Fruit fly (Drosophila melanogaster) whole organism, prepupa: Measurements from ENCODE around the gene CG42591.

Experiments
- Blimp-1 ChIP-seq: fragments of 200-800 bp; sonication (Bioruptor generic); optimal IDR thresholded peaks from 3 replicates; lab custom pipeline; 2017; ENCODE audit warnings: missing biosample characterization, missing genetic modification characterization, mild to moderate bottlenecking, moderate library complexity, missing genetic modification reagents
- CG10631 ChIP-seq: fragments of 200-800 bp; sonication (Bioruptor generic); optimal IDR thresholded peaks from 2 replicates; lab custom pipeline; 2016; ENCODE audit warnings: missing biosample characterization, missing genetic modification characterization
- CG11762 ChIP-seq: fragments of 200-800 bp; sonication (Bioruptor generic); optimal IDR thresholded peaks from 3 replicates; lab custom pipeline; 2016; ENCODE audit warnings: missing biosample characterization, missing genetic modification characterization; ENCODE audit not compliant: insufficient read depth
- CG11902 ChIP-seq: fragments of 200-800 bp; sonication (Bioruptor generic); optimal IDR thresholded peaks from 3 replicates; lab custom pipeline; 2016; ENCODE audit warnings: missing biosample characterization, missing genetic modification characterization
- CG15336 ChIP-seq: fragments of 200-800 bp; sonication (Bioruptor generic); IDR thresholded peaks from 2 replicates; pipeline ENCODE4 v1.3.6; 2022; ENCODE audit warnings: missing biosample characterization, missing genetic modification characterization
- CG1621 ChIP-seq: fragments of 200-800 bp; sonication (Bioruptor generic); optimal IDR thresholded peaks from 3 replicates; lab custom pipeline; 2018; ENCODE audit warnings: missing biosample characterization, mild to moderate bottlenecking, missing genetic modification characterization
- CG16779 ChIP-seq: fragments of 200-800 bp; sonication (Bioruptor generic); optimal IDR thresholded peaks from 3 replicates; lab custom pipeline; 2017; ENCODE audit warnings: missing biosample characterization, mild to moderate bottlenecking, missing genetic modification characterization
- CG3032 ChIP-seq: fragments of 200-800 bp; optimal IDR thresholded peaks from 2 replicates; lab custom pipeline; 2019; ENCODE audit warnings: missing biosample characterization, mild to moderate bottlenecking, missing genetic modification characterization, moderate library complexity
- CG32006 ChIP-seq: fragments of 200-800 bp; sonication (Bioruptor generic); optimal IDR thresholded peaks from 3 replicates; lab custom pipeline; 2017; ENCODE audit warnings: missing biosample characterization, mild to moderate bottlenecking, missing genetic modification characterization
- CG34406 ChIP-seq: fragments of 200-800 bp; sonication (Bioruptor generic); optimal IDR thresholded peaks from 3 replicates; lab custom pipeline; 2016; ENCODE audit warnings: missing biosample characterization, missing genetic modification characterization
- CG3919 ChIP-seq: fragments of 200-800 bp; sonication (Bioruptor generic); optimal IDR thresholded peaks from 3 replicates; lab custom pipeline; 2016; ENCODE audit warnings: missing biosample characterization, missing genetic modification characterization
- CG4318 ChIP-seq: fragments of 200-800 bp; sonication (Bioruptor generic); optimal IDR thresholded peaks from 3 replicates; lab custom pipeline; 2017; ENCODE audit warnings: missing biosample characterization, mild to moderate bottlenecking, missing genetic modification characterization
- CG6163 ChIP-seq: fragments of 200-800 bp; sonication (Bioruptor generic); IDR thresholded peaks from 3 replicates; pipeline ENCODE4 v1.3.6; 2022; ENCODE audit warnings: missing biosample characterization, missing genetic modification characterization
- CG6276 ChIP-seq: fragments of 200-800 bp; sonication (Bioruptor generic); optimal IDR thresholded peaks from 2 replicates; lab custom pipeline; 2017; ENCODE audit warnings: missing biosample characterization, mild to moderate bottlenecking, missing genetic modification characterization
- CG6792 ChIP-seq: fragments of 200-800 bp; sonication (Bioruptor generic); optimal IDR thresholded peaks from 3 replicates; lab custom pipeline; 2016; ENCODE audit warnings: missing biosample characterization, missing genetic modification characterization
- CG6808 ChIP-seq: fragments of 200-800 bp; sonication (Bioruptor generic); optimal IDR thresholded peaks from 3 replicates; lab custom pipeline; 2017; ENCODE audit warnings: missing biosample characterization, missing genetic modification characterization, mild to moderate bottlenecking, moderate library complexity, missing genetic modification reagents
- CG6854 ChIP-seq: fragments of 200-800 bp; sonication (Bioruptor generic); optimal IDR thresholded peaks from 2 replicates; lab custom pipeline; 2017; ENCODE audit warnings: missing biosample characterization, mild to moderate bottlenecking, missing genetic modification characterization
- CG7368 ChIP-seq: fragments of 200-800 bp; sonication (Bioruptor generic); optimal IDR thresholded peaks from 3 replicates; lab custom pipeline; 2016; ENCODE audit warnings: missing biosample characterization, missing genetic modification characterization
- CG8119 ChIP-seq: fragments of 200-800 bp; sonication (Bioruptor generic); IDR thresholded peaks from 3 replicates; pipeline ENCODE4 v1.3.6; 2022; ENCODE audit warnings: missing biosample characterization, missing genetic modification characterization
- CG8319 ChIP-seq: fragments of 200-800 bp; sonication (Bioruptor generic); optimal IDR thresholded peaks from 3 replicates; lab custom pipeline; 2016; ENCODE audit warnings: missing biosample characterization, missing genetic modification characterization
- CG8632 ChIP-seq: fragments of 200-800 bp; sonication (Bioruptor generic); optimal IDR thresholded peaks from 3 replicates; lab custom pipeline; 2016; ENCODE audit warnings: missing biosample characterization, missing genetic modification characterization
- Eip75B ChIP-seq: fragments of 200-800 bp; sonication (Bioruptor generic); optimal IDR thresholded peaks from 3 replicates; lab custom pipeline; 2016; ENCODE audit warnings: missing biosample characterization, missing genetic modification characterization
- Eip78C ChIP-seq: fragments of 200-800 bp; sonication (Bioruptor generic); peaks from one replicate; lab custom pipeline; 2016; ENCODE audit warnings: missing biosample characterization, missing genetic modification characterization
- Eip93F ChIP-seq: fragments of 200-800 bp; sonication (Bioruptor generic); optimal IDR thresholded peaks from 2 replicates; lab custom pipeline; 2016; ENCODE audit warnings: missing biosample characterization, mild to moderate bottlenecking, missing genetic modification characterization
- Ets96B ChIP-seq: fragments of 200-800 bp; optimal IDR thresholded peaks from 2 replicates; lab custom pipeline; 2019; ENCODE audit warnings: missing biosample characterization, mild to moderate bottlenecking, missing genetic modification characterization, moderate library complexity
- Gug ChIP-seq: fragments of 200-800 bp; sonication (Bioruptor generic); IDR thresholded peaks from 2 replicates; pipeline ENCODE4 v1.3.6; 2022; ENCODE audit warnings: missing biosample characterization, missing genetic modification characterization
- Hr39 ChIP-seq: fragments of 200-800 bp; sonication (Bioruptor generic); optimal IDR thresholded peaks from 2 replicates; lab custom pipeline; 2016; ENCODE audit warnings: missing biosample characterization, missing genetic modification characterization
- Hr4 ChIP-seq: fragments of 200-800 bp; sonication (Bioruptor generic); optimal IDR thresholded peaks from 3 replicates; lab custom pipeline; 2016; ENCODE audit warnings: missing biosample characterization, missing genetic modification characterization
- Met ChIP-seq: fragments of 200-800 bp; sonication (Bioruptor generic); optimal IDR thresholded peaks from 3 replicates; lab custom pipeline; 2016; ENCODE audit warnings: missing biosample characterization, missing genetic modification characterization
- OdsH ChIP-seq: fragments of 200-800 bp; sonication (Bioruptor generic); optimal IDR thresholded peaks from 3 replicates; lab custom pipeline; 2016; ENCODE audit warnings: missing biosample characterization, missing genetic modification characterization
- Sox102F ChIP-seq: fragments of 200-800 bp; sonication (Bioruptor generic); optimal IDR thresholded peaks from 2 replicates; lab custom pipeline; 2016; ENCODE audit warnings: missing biosample characterization, mild to moderate bottlenecking, missing genetic modification characterization
- Sox15 ChIP-seq: fragments of 200-800 bp; sonication (Bioruptor generic); optimal IDR thresholded peaks from 3 replicates; lab custom pipeline; 2016; ENCODE audit warnings: missing biosample characterization, missing genetic modification characterization
- achi ChIP-seq: fragments of 200-800 bp; sonication (Bioruptor generic); optimal IDR thresholded peaks from 3 replicates; lab custom pipeline; 2016; ENCODE audit warnings: missing biosample characterization, missing genetic modification characterization
- acj6 ChIP-seq: fragments of 200-800 bp; sonication (Bioruptor generic); optimal IDR thresholded peaks from 3 replicates; lab custom pipeline; 2016; ENCODE audit warnings: missing biosample characterization, missing genetic modification characterization
- cyc ChIP-seq: fragments of 200-800 bp; sonication (Bioruptor generic); optimal IDR thresholded peaks from 3 replicates; lab custom pipeline; 2016; ENCODE audit warnings: missing biosample characterization, missing genetic modification characterization
- dac ChIP-seq: fragments of 200-800 bp; sonication (Bioruptor generic); optimal IDR thresholded peaks from 2 replicates; lab custom pipeline; 2017; ENCODE audit warnings: missing biosample characterization, mild to moderate bottlenecking, missing genetic modification characterization
- dsx ChIP-seq: fragments of 200-800 bp; optimal IDR thresholded peaks from 3 replicates; lab custom pipeline; 2019; ENCODE audit warnings: missing biosample characterization, mild to moderate bottlenecking, missing genetic modification characterization, moderate library complexity; ENCODE audit not compliant: poor library complexity, severe bottlenecking
- eg ChIP-seq: fragments of 200-800 bp; sonication (Bioruptor generic); IDR thresholded peaks from 3 replicates; pipeline ENCODE4 v1.3.6; 2022; ENCODE audit warnings: missing biosample characterization, missing genetic modification characterization
- esn ChIP-seq: fragments of 200-800 bp; sonication (Bioruptor generic); optimal IDR thresholded peaks from 2 replicates; lab custom pipeline; 2016; ENCODE audit warnings: missing biosample characterization, mild to moderate bottlenecking, missing genetic modification characterization, moderate library complexity
- fd59A ChIP-seq: fragments of 200-800 bp; sonication (Bioruptor generic); optimal IDR thresholded peaks from 2 replicates; lab custom pipeline; 2017; ENCODE audit warnings: missing biosample characterization, mild to moderate bottlenecking, missing genetic modification characterization, missing genetic modification reagents
- fkh ChIP-seq: fragments of 200-800 bp; sonication (Bioruptor generic); optimal IDR thresholded peaks from 3 replicates; lab custom pipeline; 2017; ENCODE audit warnings: missing biosample characterization, mild to moderate bottlenecking, missing genetic modification characterization, moderate library complexity
- lz ChIP-seq: fragments of 200-800 bp; sonication (Bioruptor generic); optimal IDR thresholded peaks from 3 replicates; lab custom pipeline; 2016; ENCODE audit warnings: missing biosample characterization, missing genetic modification characterization
- net ChIP-seq: fragments of 200-800 bp; sonication (Bioruptor generic); optimal IDR thresholded peaks from 3 replicates; lab custom pipeline; 2016; ENCODE audit warnings: missing biosample characterization, missing genetic modification characterization
- pdm3 ChIP-seq: fragments of 200-800 bp; sonication (Bioruptor generic); optimal IDR thresholded peaks from 3 replicates; lab custom pipeline; 2016; ENCODE audit warnings: missing biosample characterization, missing genetic modification characterization
- salr ChIP-seq, 2 experiments: fragments of 200-800 bp; sonication (Bioruptor generic); optimal IDR thresholded peaks; 3 replicates each; lab custom pipeline; 2016 to 2018; ENCODE audit warnings: missing biosample characterization in 2 of 2, missing genetic modification characterization in 2 of 2, mild to moderate bottlenecking in 1 of 2
- spab ChIP-seq: fragments of 200-800 bp; sonication (Bioruptor generic); optimal IDR thresholded peaks from 2 replicates; lab custom pipeline; 2017; ENCODE audit warnings: missing biosample characterization, mild to moderate bottlenecking, missing genetic modification characterization, missing genetic modification reagents
- ss ChIP-seq, 2 experiments: fragments of 200-800 bp; sonication (Bioruptor generic); optimal IDR thresholded peaks; 2 replicates in 1 of 2; 3 replicates in 1 of 2; lab custom pipeline; 2017 to 2018; ENCODE audit warnings: mild to moderate bottlenecking in 2 of 2, missing biosample characterization in 2 of 2, missing genetic modification characterization in 2 of 2, moderate library complexity in 1 of 2
- svp ChIP-seq: fragments of 200-800 bp; sonication (Bioruptor generic); peaks from one replicate; lab custom pipeline; 2016; ENCODE audit warnings: missing biosample characterization, missing genetic modification characterization
- topi ChIP-seq: fragments of 200-800 bp; sonication (Bioruptor generic); optimal IDR thresholded peaks from 3 replicates; lab custom pipeline; 2016; ENCODE audit warnings: missing biosample characterization, missing genetic modification characterization
- vri ChIP-seq: fragments of 200-800 bp; sonication (Bioruptor generic); optimal IDR thresholded peaks from 3 replicates; lab custom pipeline; 2016; ENCODE audit warnings: missing biosample characterization, mild to moderate bottlenecking, missing genetic modification characterization

The CG42591 gene

dm6 chr3L:8097101-8097500 is 27.3 kb upstream of the CG42591 start:
- TF ChIP-seq salr (GFP tag; optimal IDR thresholded peaks at IDR 0.05; lab: Kevin White, UChicago) = no peak
- TF ChIP-seq vri (GFP tag; lab: Kevin White, UChicago) = peak; percentile 30

- TF ChIP-seq svp (GFP tag; lab: Kevin White, UChicago) = peak; percentile 89
- peak; percentile 86 for TF ChIP-seq CG11762 (GFP tag; lab: Kevin White, UChicago)
- peak; percentile 45 for TF ChIP-seq CG6854 (GFP tag; lab: Kevin White, UChicago)
- peak; percentile 78 for TF ChIP-seq CG8319 (GFP tag; lab: Kevin White, UChicago)
- TF ChIP-seq dsx (GFP tag; lab: Kevin White, UChicago) = peak; percentile 78
- peak; percentile 51 for TF ChIP-seq fkh
- TF ChIP-seq OdsH (GFP tag; lab: Kevin White, UChicago) = peak; percentile 96
- peak; percentile 96 for TF ChIP-seq Hr4 (GFP tag; lab: Kevin White, UChicago)
- TF ChIP-seq net (GFP tag; lab: Kevin White, UChicago) = peak; percentile 96
- TF ChIP-seq CG11902 (GFP tag; lab: Kevin White, UChicago) = peak; percentile 87
- TF ChIP-seq CG6792 = peak; percentile 92
- TF ChIP-seq Ets96B (tag; lab: Kevin White, UChicago) = peak; percentile 90
- peak; percentile 83 for TF ChIP-seq cyc (GFP tag; lab: Kevin White, UChicago)
- TF ChIP-seq Eip93F (GFP tag; lab: Kevin White, UChicago) = peak; percentile 74
- TF ChIP-seq achi (GFP tag; lab: Kevin White, UChicago) = peak; percentile 94
- TF ChIP-seq CG3919 = peak; percentile 86
- TF ChIP-seq lz = peak; percentile 82
- peak; percentile 95 for TF ChIP-seq acj6 (GFP tag; lab: Kevin White, UChicago)
- TF ChIP-seq ss (GFP tag; optimal IDR thresholded peaks at IDR 0.05; lab: Kevin White, UChicago) = peak; percentile 82 to 86
- TF ChIP-seq dac (GFP tag; lab: Kevin White, UChicago) = peak; percentile 91
- peak; percentile 92 for TF ChIP-seq CG16779 (tag; lab: Kevin White, UChicago)
- peak; percentile 90 for TF ChIP-seq Sox15 (GFP tag; lab: Kevin White, UChicago)
- TF ChIP-seq Sox102F (GFP tag; lab: Kevin White, UChicago) = peak; percentile 81
- TF ChIP-seq CG8632 (GFP tag; lab: Kevin White, UChicago) = peak; percentile 93
- peak; percentile 90 for TF ChIP-seq CG7368 (GFP tag; lab: Kevin White, UChicago)
- TF ChIP-seq esn (GFP tag; lab: Kevin White, UChicago) = peak; percentile 91
- TF ChIP-seq pdm3 (GFP tag; lab: Kevin White, UChicago) = peak; percentile 93
- TF ChIP-seq CG34406 (GFP tag; lab: Kevin White, UChicago) = peak; percentile 94
- TF ChIP-seq Eip78C (GFP tag; lab: Kevin White, UChicago) = peak; percentile 97
- TF ChIP-seq Gug (GFP tag; lab: Robert Waterston, UW) = peak; percentile 95
- TF ChIP-seq CG6276 = peak; percentile 97
- TF ChIP-seq CG4318 = peak; percentile 94
- TF ChIP-seq topi (GFP tag; lab: Kevin White, UChicago) = peak; percentile 82
- TF ChIP-seq Eip75B = peak; percentile 85
- peak; percentile 96 for TF ChIP-seq CG10631 (GFP tag; lab: Kevin White, UChicago)
- TF ChIP-seq spab (GFP tag; lab: Kevin White, UChicago) = peak; percentile 81
- TF ChIP-seq CG6163 (GFP tag; lab: Robert Waterston, UW) = peak; percentile 92
- peak; percentile 74 for TF ChIP-seq fd59A (GFP tag; lab: Kevin White, UChicago)
- TF ChIP-seq Blimp-1 = no peak
- TF ChIP-seq CG3032 = peak; percentile 84
- peak; percentile 76 for TF ChIP-seq CG1621 (tag; lab: Kevin White, UChicago)
- TF ChIP-seq CG6808 (GFP tag; lab: Kevin White, UChicago) = peak; percentile 78
- TF ChIP-seq CG15336 (GFP tag; lab: Robert Waterston, UW) = peak; percentile 97
- peak; percentile 99 for TF ChIP-seq CG32006
- TF ChIP-seq Met (GFP tag; lab: Kevin White, UChicago) = peak; percentile 83
- TF ChIP-seq Hr39 (GFP tag; lab: Kevin White, UChicago) = no peak
- peak; percentile 98 for TF ChIP-seq CG8119 (GFP tag; lab: Robert Waterston, UW)
- peak; percentile 95 for TF ChIP-seq eg (GFP tag; lab: Robert Waterston, UW)
These were observed 26.4 kb upstream of the CG42591 start for dm6 chr3L:8096106-8096558.
